Worm (Caenorhabditis elegans): ENCODE measurements around the gene Y97E10AR.8.

The Y97E10AR.8 gene

DNA sequence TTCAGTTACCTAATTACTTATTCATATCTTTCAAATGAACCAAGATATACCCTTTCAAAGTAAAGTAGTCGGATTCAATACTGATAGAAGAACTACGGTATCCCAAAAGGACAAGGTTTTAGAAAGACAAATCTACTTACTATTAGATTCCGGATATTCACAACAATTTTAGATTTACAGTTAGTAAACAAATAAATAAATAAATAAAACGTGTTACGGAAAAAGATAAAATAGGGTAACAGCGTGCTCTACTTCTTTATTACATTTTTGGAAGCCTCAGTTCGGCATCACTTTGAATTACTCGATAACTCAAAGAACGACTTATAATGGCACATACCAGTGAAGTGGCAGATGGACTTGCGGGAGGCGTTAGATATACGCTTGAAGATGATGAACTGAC lies at the start of gene Y97E10AR.8:
TSS of gene Y97E10AR.8 (plus strand) at position 301 of the 400 bp plus-strand sequence.
- no peak for TF ChIP-seq aly-2 (tag; optimal IDR thresholded peaks at IDR 0.05)
- TF ChIP-seq ceh-16 (tag; optimal IDR thresholded peaks at IDR 0.05): no peak
- no peak for TF ChIP-seq peb-1 (tag; optimal IDR thresholded peaks at IDR 0.05)
- TF ChIP-seq unc-55 (GFP tag; optimal IDR thresholded peaks at IDR 0.05): no peak
- TF ChIP-seq elt-3 (tag; optimal IDR thresholded peaks at IDR 0.05): no peak
- TF ChIP-seq ceh-82 (tag; optimal IDR thresholded peaks at IDR 0.05): no peak
- no peak for TF ChIP-seq nhr-11 (tag; optimal IDR thresholded peaks at IDR 0.05)

DNA sequence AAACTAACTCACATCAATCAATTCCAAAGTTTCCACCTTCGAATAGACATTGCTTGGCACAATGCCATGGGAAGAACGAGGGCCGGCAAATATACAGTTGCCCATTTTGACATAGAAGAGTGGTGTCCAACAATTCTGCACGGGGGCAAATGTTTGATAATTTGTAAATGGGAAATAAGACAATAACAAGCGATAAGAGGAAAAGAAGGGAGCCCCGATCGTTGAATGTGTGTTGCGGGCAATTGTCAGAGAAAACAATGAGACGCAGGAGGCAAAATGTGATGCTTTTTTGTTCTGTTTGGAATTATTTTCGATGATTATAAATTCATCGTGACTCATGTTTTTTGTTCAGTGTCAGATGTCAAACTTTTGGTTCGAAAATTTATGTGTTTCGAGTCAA lies 48.9 kb upstream of the Y97E10AR.8 start, which contains the start of gene pals-34:
TSS of gene pals-34 (minus strand) at position 280 of the 400 bp plus-strand sequence.
- TF ChIP-seq nhr-10 (tag; optimal IDR thresholded peaks at IDR 0.05): no peak
- TF ChIP-seq ztf-11 (tag; optimal IDR thresholded peaks at IDR 0.05): no peak
- TF ChIP-seq dmd-4 (tag; optimal IDR thresholded peaks at IDR 0.05): no peak
- no peak for TF ChIP-seq alr-1 (tag; optimal IDR thresholded peaks at IDR 0.05)
- no peak for TF ChIP-seq sem-4 (tag; optimal IDR thresholded peaks at IDR 0.05)
- TF ChIP-seq zag-1 (tag; optimal IDR thresholded peaks at IDR 0.05): no peak
- no peak for TF ChIP-seq nhr-77 (tag; optimal IDR thresholded peaks at IDR 0.05)
- TF ChIP-seq nhr-11 (tag; optimal IDR thresholded peaks at IDR 0.05): no peak
- no peak for TF ChIP-seq unc-62 (GFP tag; optimal IDR thresholded peaks at IDR 0.05)
- no peak for TF ChIP-seq C34F6.9 (tag; optimal IDR thresholded peaks at IDR 0.05)
- TF ChIP-seq nhr-25 (tag; optimal IDR thresholded peaks at IDR 0.05): no peak
- no peak for TF ChIP-seq ceh-16 (tag; optimal IDR thresholded peaks at IDR 0.05)
- TF ChIP-seq ztf-4 (tag; optimal IDR thresholded peaks at IDR 0.05): no peak
- no peak for TF ChIP-seq lin-39 (tag; optimal IDR thresholded peaks at IDR 0.05)
- no peak for TF ChIP-seq unc-39 (tag; optimal IDR thresholded peaks at IDR 0.05)
- TF ChIP-seq mab-5 (tag; optimal IDR thresholded peaks at IDR 0.05): no peak
- TF ChIP-seq ZK546.5 (tag; optimal IDR thresholded peaks at IDR 0.05): no peak
- TF ChIP-seq egl-27 (tag; optimal IDR thresholded peaks at IDR 0.05): no peak
- no peak for TF ChIP-seq unc-55 (GFP tag; optimal IDR thresholded peaks at IDR 0.05)

- TF ChIP-seq snpc-4 (tag; optimal IDR thresholded peaks at IDR 0.05) (no peak), F13H6.1 (tag; optimal IDR thresholded peaks at IDR 0.05) (no peak), ama-1 (optimal IDR thresholded peaks at IDR 0.05) (no peak), alr-1 (tag; optimal IDR thresholded peaks at IDR 0.05) (no peak), ZK546.5 (tag; optimal IDR thresholded peaks at IDR 0.05) (no peak), nhr-11 (tag; optimal IDR thresholded peaks at IDR 0.05) (no peak), peb-1 (tag; optimal IDR thresholded peaks at IDR 0.05) (no peak), dmd-4 (tag; optimal IDR thresholded peaks at IDR 0.05) (no peak), nhr-10 (tag; optimal IDR thresholded peaks at IDR 0.05) (no peak), nhr-237 (tag; optimal IDR thresholded peaks at IDR 0.05) (no peak), gmeb-1 (tag; optimal IDR thresholded peaks at IDR 0.05) (no peak), egl-27 (tag; optimal IDR thresholded peaks at IDR 0.05) (no peak), crh-2 (tag; optimal IDR thresholded peaks at IDR 0.05) (no peak)
Observed at ce11 chrV:7958740-7959320, 46.3 kb upstream of the Y97E10AR.8 start, which contains the start of the genes clec-217 and F26D11.2. Gene clec-217, minus strand, starts transcription at chrV:7958840. Gene F26D11.2, plus strand, starts transcription at chrV:7959270.

ce11 chrV:7964429-7964828 lies 40.7 kb upstream of the Y97E10AR.8 start:
- TF ChIP-seq aly-2 (tag; optimal IDR thresholded peaks at IDR 0.05) (no peak), ama-1 (optimal IDR thresholded peaks at IDR 0.05) (no peak), elt-3 (tag; optimal IDR thresholded peaks at IDR 0.05) (no peak)

ce11 chrV:7969107-7969506 lies 36.0 kb upstream of the Y97E10AR.8 start, which contains the start of gene che-7:
Gene che-7, minus strand, starts transcription at chrV:7969207.
- TF ChIP-seq unc-55 (GFP tag; optimal IDR thresholded peaks at IDR 0.05): no peak
- no peak for TF ChIP-seq fos-1 (tag; optimal IDR thresholded peaks at IDR 0.05)
- no peak for TF ChIP-seq peb-1 (tag; optimal IDR thresholded peaks at IDR 0.05)
- TF ChIP-seq nhr-23 (tag; optimal IDR thresholded peaks at IDR 0.05): no peak
- TF ChIP-seq ztf-4 (tag; optimal IDR thresholded peaks at IDR 0.05): no peak
- TF ChIP-seq nhr-6 (tag; optimal IDR thresholded peaks at IDR 0.05): no peak
- TF ChIP-seq ceh-82 (tag; optimal IDR thresholded peaks at IDR 0.05): no peak
- TF ChIP-seq lsy-2 (tag; optimal IDR thresholded peaks at IDR 0.05): no peak
- no peak for TF ChIP-seq ztf-1 (GFP tag; conservative IDR thresholded peaks at IDR 0.05)
- no peak for TF ChIP-seq skn-1 (tag; optimal IDR thresholded peaks at IDR 0.05)
- no peak for TF ChIP-seq ceh-16 (tag; optimal IDR thresholded peaks at IDR 0.05)
